Fruit fly (Drosophila melanogaster) whole organism, prepupa: ENCODE results near the gene east.

Source experiments
- Blimp-1 ChIP-seq: fragments of 200-800 bp; sonication (Bioruptor generic); optimal IDR thresholded peaks from 3 replicates; lab custom pipeline; 2017; ENCODE audit warnings: missing biosample characterization, missing genetic modification characterization, mild to moderate bottlenecking, moderate library complexity, missing genetic modification reagents
- CG10631 ChIP-seq: fragments of 200-800 bp; sonication (Bioruptor generic); optimal IDR thresholded peaks from 2 replicates; lab custom pipeline; 2016; ENCODE audit warnings: missing biosample characterization, missing genetic modification characterization
- CG10669 ChIP-seq: fragments of 200-800 bp; sonication (Bioruptor generic); optimal IDR thresholded peaks from 3 replicates; lab custom pipeline; 2018; ENCODE audit warnings: missing biosample characterization, mild to moderate bottlenecking, missing genetic modification characterization, moderate library complexity
- CG11294 ChIP-seq: fragments of 200-800 bp; sonication (Bioruptor generic); IDR thresholded peaks from 2 replicates; pipeline ENCODE4 v1.3.6; 2022; ENCODE audit warnings: missing biosample characterization, missing genetic modification characterization
- CG11762 ChIP-seq: fragments of 200-800 bp; sonication (Bioruptor generic); optimal IDR thresholded peaks from 3 replicates; lab custom pipeline; 2016; ENCODE audit warnings: missing biosample characterization, missing genetic modification characterization; ENCODE audit not compliant: insufficient read depth
- CG11902 ChIP-seq: fragments of 200-800 bp; sonication (Bioruptor generic); optimal IDR thresholded peaks from 3 replicates; lab custom pipeline; 2016; ENCODE audit warnings: missing biosample characterization, missing genetic modification characterization
- CG15336 ChIP-seq: fragments of 200-800 bp; sonication (Bioruptor generic); IDR thresholded peaks from 2 replicates; pipeline ENCODE4 v1.3.6; 2022; ENCODE audit warnings: missing biosample characterization, missing genetic modification characterization
- CG16779 ChIP-seq: fragments of 200-800 bp; sonication (Bioruptor generic); optimal IDR thresholded peaks from 3 replicates; lab custom pipeline; 2017; ENCODE audit warnings: missing biosample characterization, mild to moderate bottlenecking, missing genetic modification characterization
- CG3032 ChIP-seq: fragments of 200-800 bp; optimal IDR thresholded peaks from 2 replicates; lab custom pipeline; 2019; ENCODE audit warnings: missing biosample characterization, mild to moderate bottlenecking, missing genetic modification characterization, moderate library complexity
- CG31627 ChIP-seq: fragments of 200-800 bp; sonication (Bioruptor generic); optimal IDR thresholded peaks from 3 replicates; lab custom pipeline; 2016; ENCODE audit warnings: missing biosample characterization, missing genetic modification characterization
- CG3919 ChIP-seq: fragments of 200-800 bp; sonication (Bioruptor generic); optimal IDR thresholded peaks from 3 replicates; lab custom pipeline; 2016; ENCODE audit warnings: missing biosample characterization, missing genetic modification characterization
- CG6163 ChIP-seq: fragments of 200-800 bp; sonication (Bioruptor generic); IDR thresholded peaks from 3 replicates; pipeline ENCODE4 v1.3.6; 2022; ENCODE audit warnings: missing biosample characterization, missing genetic modification characterization
- CG6808 ChIP-seq: fragments of 200-800 bp; sonication (Bioruptor generic); optimal IDR thresholded peaks from 3 replicates; lab custom pipeline; 2017; ENCODE audit warnings: missing biosample characterization, missing genetic modification characterization, mild to moderate bottlenecking, moderate library complexity, missing genetic modification reagents
- CG6854 ChIP-seq: fragments of 200-800 bp; sonication (Bioruptor generic); optimal IDR thresholded peaks from 2 replicates; lab custom pipeline; 2017; ENCODE audit warnings: missing biosample characterization, mild to moderate bottlenecking, missing genetic modification characterization
- Eip75B ChIP-seq: fragments of 200-800 bp; sonication (Bioruptor generic); optimal IDR thresholded peaks from 3 replicates; lab custom pipeline; 2016; ENCODE audit warnings: missing biosample characterization, missing genetic modification characterization
- Eip78C ChIP-seq: fragments of 200-800 bp; sonication (Bioruptor generic); peaks from one replicate; lab custom pipeline; 2016; ENCODE audit warnings: missing biosample characterization, missing genetic modification characterization
- Ets21C ChIP-seq: fragments of 200-800 bp; sonication (Bioruptor generic); optimal IDR thresholded peaks from 3 replicates; lab custom pipeline; 2016; ENCODE audit warnings: missing biosample characterization, missing genetic modification characterization
- Ets96B ChIP-seq: fragments of 200-800 bp; optimal IDR thresholded peaks from 2 replicates; lab custom pipeline; 2019; ENCODE audit warnings: missing biosample characterization, mild to moderate bottlenecking, missing genetic modification characterization, moderate library complexity
- Gug ChIP-seq: fragments of 200-800 bp; sonication (Bioruptor generic); IDR thresholded peaks from 2 replicates; pipeline ENCODE4 v1.3.6; 2022; ENCODE audit warnings: missing biosample characterization, missing genetic modification characterization
- Lpt ChIP-seq: fragments of 200-800 bp; sonication (Bioruptor generic); optimal IDR thresholded peaks from 3 replicates; lab custom pipeline; 2016; ENCODE audit warnings: missing biosample characterization, missing genetic modification characterization
- Met ChIP-seq: fragments of 200-800 bp; sonication (Bioruptor generic); optimal IDR thresholded peaks from 3 replicates; lab custom pipeline; 2016; ENCODE audit warnings: missing biosample characterization, missing genetic modification characterization
- Smox ChIP-seq: fragments of 200-800 bp; sonication (Bioruptor generic); optimal IDR thresholded peaks from 3 replicates; lab custom pipeline; 2016; ENCODE audit warnings: missing biosample characterization, missing genetic modification characterization
- Sox102F ChIP-seq: fragments of 200-800 bp; sonication (Bioruptor generic); optimal IDR thresholded peaks from 2 replicates; lab custom pipeline; 2016; ENCODE audit warnings: missing biosample characterization, mild to moderate bottlenecking, missing genetic modification characterization
- Sox15 ChIP-seq: fragments of 200-800 bp; sonication (Bioruptor generic); optimal IDR thresholded peaks from 3 replicates; lab custom pipeline; 2016; ENCODE audit warnings: missing biosample characterization, missing genetic modification characterization
- achi ChIP-seq: fragments of 200-800 bp; sonication (Bioruptor generic); optimal IDR thresholded peaks from 3 replicates; lab custom pipeline; 2016; ENCODE audit warnings: missing biosample characterization, missing genetic modification characterization
- acj6 ChIP-seq: fragments of 200-800 bp; sonication (Bioruptor generic); optimal IDR thresholded peaks from 3 replicates; lab custom pipeline; 2016; ENCODE audit warnings: missing biosample characterization, missing genetic modification characterization
- cyc ChIP-seq: fragments of 200-800 bp; sonication (Bioruptor generic); optimal IDR thresholded peaks from 3 replicates; lab custom pipeline; 2016; ENCODE audit warnings: missing biosample characterization, missing genetic modification characterization
- dac ChIP-seq: fragments of 200-800 bp; sonication (Bioruptor generic); optimal IDR thresholded peaks from 2 replicates; lab custom pipeline; 2017; ENCODE audit warnings: missing biosample characterization, mild to moderate bottlenecking, missing genetic modification characterization
- eg ChIP-seq: fragments of 200-800 bp; sonication (Bioruptor generic); IDR thresholded peaks from 3 replicates; pipeline ENCODE4 v1.3.6; 2022; ENCODE audit warnings: missing biosample characterization, missing genetic modification characterization
- fd59A ChIP-seq: fragments of 200-800 bp; sonication (Bioruptor generic); optimal IDR thresholded peaks from 2 replicates; lab custom pipeline; 2017; ENCODE audit warnings: missing biosample characterization, mild to moderate bottlenecking, missing genetic modification characterization, missing genetic modification reagents
- fkh ChIP-seq: fragments of 200-800 bp; sonication (Bioruptor generic); optimal IDR thresholded peaks from 3 replicates; lab custom pipeline; 2017; ENCODE audit warnings: missing biosample characterization, mild to moderate bottlenecking, missing genetic modification characterization, moderate library complexity
- lz ChIP-seq: fragments of 200-800 bp; sonication (Bioruptor generic); optimal IDR thresholded peaks from 3 replicates; lab custom pipeline; 2016; ENCODE audit warnings: missing biosample characterization, missing genetic modification characterization
- net ChIP-seq: fragments of 200-800 bp; sonication (Bioruptor generic); optimal IDR thresholded peaks from 3 replicates; lab custom pipeline; 2016; ENCODE audit warnings: missing biosample characterization, missing genetic modification characterization
- pdm3 ChIP-seq: fragments of 200-800 bp; sonication (Bioruptor generic); optimal IDR thresholded peaks from 3 replicates; lab custom pipeline; 2016; ENCODE audit warnings: missing biosample characterization, missing genetic modification characterization
- salr ChIP-seq, 2 experiments: fragments of 200-800 bp; sonication (Bioruptor generic); optimal IDR thresholded peaks; 3 replicates each; lab custom pipeline; 2016 to 2018; ENCODE audit warnings: missing biosample characterization in 2 of 2, missing genetic modification characterization in 2 of 2, mild to moderate bottlenecking in 1 of 2
- ss ChIP-seq, 2 experiments: fragments of 200-800 bp; sonication (Bioruptor generic); optimal IDR thresholded peaks; 2 replicates in 1 of 2; 3 replicates in 1 of 2; lab custom pipeline; 2017 to 2018; ENCODE audit warnings: mild to moderate bottlenecking in 2 of 2, missing biosample characterization in 2 of 2, missing genetic modification characterization in 2 of 2, moderate library complexity in 1 of 2
- svp ChIP-seq: fragments of 200-800 bp; sonication (Bioruptor generic); peaks from one replicate; lab custom pipeline; 2016; ENCODE audit warnings: missing biosample characterization, missing genetic modification characterization

east gene

DNA sequence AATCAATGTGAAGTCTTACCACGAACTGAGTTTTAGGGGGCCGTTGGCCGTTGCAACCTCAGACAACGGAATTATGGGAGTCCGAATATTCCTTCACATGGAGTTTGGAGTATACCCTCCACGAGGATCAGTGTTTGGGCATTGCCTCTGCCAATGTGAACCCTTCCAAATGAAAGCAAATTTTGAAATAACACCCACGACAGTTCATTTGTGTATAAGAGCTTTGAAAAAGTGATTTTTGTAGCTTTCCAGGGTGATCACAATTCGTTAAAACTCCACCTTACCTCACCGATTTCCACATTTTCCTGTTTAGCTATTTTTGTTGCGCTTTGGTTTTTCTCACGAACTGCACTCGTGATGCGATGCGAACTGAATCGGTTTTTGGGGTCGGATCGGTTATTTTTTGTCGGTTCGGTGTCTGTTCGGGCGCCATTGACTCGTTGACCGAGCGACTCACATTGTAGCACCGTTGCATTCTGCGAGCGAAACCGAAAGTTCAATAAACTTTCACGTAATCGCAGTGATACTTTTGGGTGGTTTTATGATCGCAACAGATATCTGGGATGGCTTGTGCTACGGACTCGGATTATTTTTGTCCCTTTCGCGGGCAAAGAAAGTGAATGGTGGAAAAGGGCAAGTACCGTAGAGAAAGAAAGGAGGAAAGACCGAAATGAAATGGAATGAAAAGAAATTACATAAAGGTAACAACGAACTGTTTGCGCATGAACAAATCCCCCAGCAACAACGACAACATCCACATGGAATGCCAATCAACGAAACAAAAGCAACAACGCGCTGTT, 40.7 kb upstream of the east start (continued):
- no peak for TF ChIP-seq CG3032 (tag; lab: Kevin White, UChicago)
- TF ChIP-seq Eip75B (GFP tag; lab: Kevin White, UChicago) = no peak
- TF ChIP-seq Smox = no peak
- TF ChIP-seq eg (GFP tag; lab: Robert Waterston, UW) = peak; percentile 75
- TF ChIP-seq CG10669 (GFP tag; lab: Kevin White, UChicago) = no peak
- no peak for TF ChIP-seq Sox15 (GFP tag; lab: Kevin White, UChicago)
- no peak for TF ChIP-seq CG11902 (GFP tag; lab: Kevin White, UChicago)
- TF ChIP-seq Gug (GFP tag; lab: Robert Waterston, UW) = no peak; the same call in 1 of the 2 replicates
- TF ChIP-seq Blimp-1 (GFP tag; lab: Kevin White, UChicago) = no peak
- TF ChIP-seq Ets21C (GFP tag; lab: Kevin White, UChicago) = no peak
- TF ChIP-seq salr (GFP tag; optimal IDR thresholded peaks at IDR 0.05; lab: Kevin White, UChicago) = no peak
- TF ChIP-seq acj6 (GFP tag; lab: Kevin White, UChicago) = no peak
- TF ChIP-seq ss (GFP tag; optimal IDR thresholded peaks at IDR 0.05; lab: Kevin White, UChicago) = no peak
- TF ChIP-seq cyc (GFP tag; lab: Kevin White, UChicago) = no peak
- no peak for TF ChIP-seq CG11762 (GFP tag; lab: Kevin White, UChicago)
- TF ChIP-seq lz (GFP tag; lab: Kevin White, UChicago) = no peak
- no peak for TF ChIP-seq CG16779
- peak; percentile 21 for TF ChIP-seq net (GFP tag; lab: Kevin White, UChicago)
- no peak for TF ChIP-seq CG6854 (GFP tag; lab: Kevin White, UChicago)
- no peak for TF ChIP-seq achi (GFP tag; lab: Kevin White, UChicago)
- no peak for TF ChIP-seq CG6808 (GFP tag; lab: Kevin White, UChicago)
- TF ChIP-seq dac (GFP tag; lab: Kevin White, UChicago) = peak; percentile 5

DNA sequence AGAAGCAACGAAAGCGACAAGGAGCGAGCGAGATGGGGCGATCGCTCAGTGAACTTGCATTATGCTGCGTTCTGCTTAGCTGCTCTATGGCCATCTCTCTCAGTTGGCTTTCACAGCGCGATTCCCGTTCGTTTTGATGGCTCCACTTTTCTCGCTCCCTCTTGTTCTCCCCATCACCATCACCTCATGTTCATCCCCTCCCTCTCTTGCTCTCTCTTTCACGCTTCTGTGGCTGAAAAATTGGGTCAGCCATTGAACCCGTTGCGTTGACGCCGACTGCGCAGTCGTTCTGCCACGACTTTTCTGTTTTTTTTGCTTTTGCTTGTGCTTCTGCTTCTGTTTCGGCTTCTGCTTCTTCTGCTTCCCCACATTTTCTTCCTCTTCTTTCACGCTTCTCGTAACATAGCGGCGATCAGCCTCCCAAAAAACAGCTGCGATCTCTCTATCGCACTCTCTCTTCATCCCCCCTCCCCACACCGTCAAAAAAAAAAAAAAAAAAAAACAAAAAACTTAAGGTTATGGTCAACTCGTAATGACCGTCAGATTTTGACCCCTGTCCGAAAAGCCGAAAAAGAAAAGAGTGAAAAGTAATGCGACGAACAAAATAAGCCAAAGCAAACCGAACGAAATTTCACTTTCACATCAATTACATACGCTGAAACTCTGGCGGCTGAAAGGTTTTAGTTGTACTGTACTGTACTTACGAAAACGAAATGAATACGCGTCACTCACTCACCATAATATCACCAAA, 39.9 kb upstream of the east start:
- TF ChIP-seq cyc (GFP tag; lab: Kevin White, UChicago) (no peak), CG15336 (GFP tag; lab: Robert Waterston, UW) (0 out of 2 replicates have a peak, but pooled peaks have one; percentile 19), pdm3 (GFP tag; lab: Kevin White, UChicago) (no peak), Lpt (GFP tag; lab: Kevin White, UChicago) (peak; percentile 67), fkh (GFP tag; lab: Kevin White, UChicago) (no peak), Eip75B (GFP tag; lab: Kevin White, UChicago) (peak; percentile 66), achi (GFP tag; lab: Kevin White, UChicago) (no peak), Ets96B (tag; lab: Kevin White, UChicago) (no peak), CG11294 (GFP tag; lab: Robert Waterston, UW) (no peak), CG10631 (GFP tag; lab: Kevin White, UChicago) (no peak), net (GFP tag; lab: Kevin White, UChicago) (no peak), Eip78C (GFP tag; lab: Kevin White, UChicago) (peak; percentile 26), Blimp-1 (GFP tag; lab: Kevin White, UChicago) (peak; percentile 95), CG6163 (0 out of 3 replicates have a peak, but pooled peaks have one; percentile 25), Met (peak; percentile 37), eg (GFP tag; lab: Robert Waterston, UW) (0 out of 3 replicates have a peak, but pooled peaks have one; percentile 31), CG31627 (GFP tag; lab: Kevin White, UChicago) (no peak), Sox102F (GFP tag; lab: Kevin White, UChicago) (no peak), fd59A (no peak), CG3919 (no peak), CG10669 (GFP tag; lab: Kevin White, UChicago) (no peak), svp (peak; percentile 82), Gug (GFP tag; lab: Robert Waterston, UW) (no peak), CG6854 (GFP tag; lab: Kevin White, UChicago) (peak; percentile 38)
